Fruit fly (Drosophila melanogaster): ENCODE measurements around the gene CG4991.

CG4991 gene

dm6 chrX:17078139-17078977 is 13.3 kb upstream of the CG4991 start, which contains the start of gene CG4949 (continued):
- TF ChIP-seq Ets96B (tag; optimal IDR thresholded peaks at IDR 0.05) (no peak), CG11902 (GFP tag; optimal IDR thresholded peaks at IDR 0.05) (no peak), lz (GFP tag; optimal IDR thresholded peaks at IDR 0.05) (peak; percentile 6), fd85E (GFP tag; optimal IDR thresholded peaks at IDR 0.05) (no peak), CG3032 (tag; optimal IDR thresholded peaks at IDR 0.05) (no peak), CG6276 (GFP tag; optimal IDR thresholded peaks at IDR 0.05) (no peak), dsx (GFP tag; optimal IDR thresholded peaks at IDR 0.05; ENCODE audit: poor library complexity, severe bottlenecking) (no peak), Met (GFP tag; optimal IDR thresholded peaks at IDR 0.05) (no peak), CG10631 (GFP tag; optimal IDR thresholded peaks at IDR 0.05) (peak; percentile 22)

DNA sequence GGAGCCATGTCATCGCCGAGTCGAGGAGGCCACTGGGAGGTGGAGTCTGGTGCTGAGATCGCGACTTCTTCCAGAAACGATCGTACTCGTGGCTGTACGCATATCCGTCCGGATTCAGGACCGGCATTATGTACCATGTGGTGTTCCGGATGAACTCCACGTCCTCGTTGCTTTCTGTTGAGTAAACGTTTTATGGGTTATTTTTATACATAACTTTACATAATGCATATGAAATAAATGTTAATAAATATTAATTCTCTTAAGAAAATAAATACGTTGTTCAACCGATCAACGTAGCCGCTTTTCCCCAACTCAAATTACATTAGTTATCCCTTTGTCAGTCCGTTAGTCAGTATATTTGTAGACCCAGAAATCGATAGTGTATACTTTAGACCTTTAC is 10.5 kb upstream of the CG4991 start, which contains the start of gene CG4955:
TSS of gene CG4955 (plus strand) at position 301 of the 400 bp plus-strand sequence.
- TF ChIP-seq ss (GFP tag; optimal IDR thresholded peaks at IDR 0.05) (no peak), CG6792 (GFP tag; optimal IDR thresholded peaks at IDR 0.05) (no peak), CG6854 (GFP tag; optimal IDR thresholded peaks at IDR 0.05) (no peak), dac (GFP tag; optimal IDR thresholded peaks at IDR 0.05) (no peak), Ets21C (GFP tag; optimal IDR thresholded peaks at IDR 0.05) (no peak), CG16779 (tag; optimal IDR thresholded peaks at IDR 0.05) (no peak), CG3032 (tag; optimal IDR thresholded peaks at IDR 0.05) (no peak), CG11294 (GFP tag; IDR thresholded peaks at IDR 0.05) (no peak), Eip78C (GFP tag) (no peak), OdsH (GFP tag; optimal IDR thresholded peaks at IDR 0.05) (no peak), CG6276 (GFP tag; optimal IDR thresholded peaks at IDR 0.05) (no peak), fd59A (GFP tag; optimal IDR thresholded peaks at IDR 0.05) (no peak), CG34406 (GFP tag; optimal IDR thresholded peaks at IDR 0.05) (no peak), Sox15 (GFP tag; optimal IDR thresholded peaks at IDR 0.05) (no peak), CG32006 (GFP tag; optimal IDR thresholded peaks at IDR 0.05) (no peak), CG15336 (GFP tag; IDR thresholded peaks at IDR 0.05) (no peak), Eip75B (GFP tag; optimal IDR thresholded peaks at IDR 0.05) (no peak), pdm3 (GFP tag; optimal IDR thresholded peaks at IDR 0.05) (no peak), svp (GFP tag) (no peak)

DNA sequence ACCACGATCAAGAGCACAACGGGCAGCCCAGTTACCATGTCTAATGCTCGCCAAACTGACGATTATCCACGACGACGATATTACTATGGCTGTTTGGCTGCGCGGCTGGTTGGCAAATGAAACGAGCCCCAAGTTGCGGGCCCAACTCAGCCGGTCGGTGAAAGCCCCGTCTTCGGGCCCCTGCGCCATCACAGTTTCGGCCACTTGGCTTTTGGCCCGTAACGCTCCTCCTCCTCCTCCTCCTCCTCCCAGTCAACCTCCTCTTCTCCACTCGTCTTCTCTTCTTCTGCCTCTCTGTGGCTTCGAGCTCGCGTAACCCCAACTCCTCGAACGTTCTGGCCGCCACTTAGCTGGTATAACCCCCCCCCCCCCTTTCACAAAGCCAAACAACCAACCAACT is 4.1 kb upstream of the CG4991 start, which contains the start of gene CG8945:
TSS of gene CG8945 (minus strand) at position 101 of the 400 bp plus-strand sequence.
- TF ChIP-seq Met (GFP tag; optimal IDR thresholded peaks at IDR 0.05), result no peak
- peak; percentile 27 for TF ChIP-seq svp (GFP tag)

DNA sequence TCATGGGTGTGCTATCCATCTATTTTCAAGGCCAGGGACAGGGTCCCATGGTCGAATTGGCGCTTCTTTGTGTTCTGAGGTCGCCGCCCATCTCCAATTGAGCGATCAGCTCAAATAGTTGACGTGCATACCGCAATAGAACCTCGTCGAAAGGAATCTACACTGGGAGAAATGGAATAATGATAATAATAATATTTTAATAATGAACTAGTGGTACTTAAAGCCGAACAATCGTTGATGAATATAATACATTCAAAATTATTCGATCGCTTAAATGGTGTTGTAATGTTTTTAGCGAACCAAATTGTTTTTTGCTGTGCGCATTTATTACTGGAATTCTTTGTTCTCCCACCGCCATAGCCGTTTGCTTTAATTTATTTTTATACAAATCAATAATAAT is 1.1 kb upstream of the CG4991 start:
- TF ChIP-seq Ets96B (tag; optimal IDR thresholded peaks at IDR 0.05), result no peak
- peak; percentile 24 for TF ChIP-seq topi (GFP tag; optimal IDR thresholded peaks at IDR 0.05)
- peak; percentile 40; the same call in 1 of the 3 replicates for TF ChIP-seq eg (GFP tag; IDR thresholded peaks at IDR 0.05)
- no peak for TF ChIP-seq CG4318 (GFP tag; optimal IDR thresholded peaks at IDR 0.05)
- TF ChIP-seq svp (GFP tag), result peak; percentile 38
- TF ChIP-seq CG31627 (GFP tag; optimal IDR thresholded peaks at IDR 0.05), result no peak
- peak; percentile 18 for TF ChIP-seq achi (GFP tag; optimal IDR thresholded peaks at IDR 0.05)
- no peak for TF ChIP-seq Eip93F (GFP tag; optimal IDR thresholded peaks at IDR 0.05)
- no peak for TF ChIP-seq Sox102F (GFP tag; optimal IDR thresholded peaks at IDR 0.05)
- TF ChIP-seq CG15336 (GFP tag; IDR thresholded peaks at IDR 0.05), result 0 out of 2 replicates have a peak, but pooled peaks have one; percentile 25
- no peak for TF ChIP-seq CG3032 (tag; optimal IDR thresholded peaks at IDR 0.05)
- peak; percentile 13 for TF ChIP-seq lz (GFP tag; optimal IDR thresholded peaks at IDR 0.05)
- TF ChIP-seq ss (GFP tag; optimal IDR thresholded peaks at IDR 0.05), result no peak
- TF ChIP-seq Hr38 (GFP tag; optimal IDR thresholded peaks at IDR 0.05), result no peak
- no peak for TF ChIP-seq CG8319 (GFP tag; optimal IDR thresholded peaks at IDR 0.05)
- peak; percentile 1 for TF ChIP-seq CG32006 (GFP tag; optimal IDR thresholded peaks at IDR 0.05)
- TF ChIP-seq Ets21C (GFP tag; optimal IDR thresholded peaks at IDR 0.05), result no peak
- TF ChIP-seq CG10631 (GFP tag; optimal IDR thresholded peaks at IDR 0.05), result peak; percentile 6
- TF ChIP-seq Gug (GFP tag; IDR thresholded peaks at IDR 0.05), result 0 out of 2 replicates have a peak, but pooled peaks have one; percentile 15
- no peak for TF ChIP-seq CG9139 (GFP tag; optimal IDR thresholded peaks at IDR 0.05)
